Worm (Caenorhabditis elegans): ENCODE data around the gene him-10.

The him-10 gene

DNA sequence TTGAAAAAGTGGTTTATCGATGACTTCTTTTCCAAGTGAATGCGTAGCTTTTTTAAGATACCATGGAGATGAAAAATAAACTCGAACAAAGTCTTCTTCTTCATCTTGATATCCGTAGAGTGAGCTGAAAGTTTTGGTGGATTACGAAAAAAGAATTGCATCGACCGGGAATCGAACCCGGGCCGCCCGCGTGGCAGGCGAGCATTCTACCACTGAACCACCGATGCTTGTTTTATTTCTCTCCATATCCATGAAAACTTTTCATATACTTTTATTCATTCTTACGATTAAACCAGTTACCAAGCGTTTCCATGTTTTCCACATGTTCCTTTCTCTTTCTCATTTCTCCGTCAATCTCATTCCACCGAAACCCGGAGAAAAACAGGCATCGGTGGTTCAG, 21.0 kb upstream of the him-10 start (continued):
- TF ChIP-seq fkh-3 (tag; optimal IDR thresholded peaks at IDR 0.05), result no peak
- TF ChIP-seq tbx-9 (tag; optimal IDR thresholded peaks at IDR 0.05; ENCODE audit: borderline replicate concordance), result no peak
- no peak for TF ChIP-seq Y67H2A.10 (GFP tag; conservative IDR thresholded peaks at IDR 0.05)
- TF ChIP-seq ztf-3 (GFP tag; optimal IDR thresholded peaks at IDR 0.05), result no peak
- TF ChIP-seq bed-2 (GFP tag; IDR thresholded peaks at IDR 0.05), result no peak
- no peak for TF ChIP-seq lin-40 (tag; optimal IDR thresholded peaks at IDR 0.05)
- TF ChIP-seq chd-7 (tag; optimal IDR thresholded peaks at IDR 0.05), result no peak
- peak; percentile 28; the same call in 1 of the 2 replicates for TF ChIP-seq hmg-1.2 (GFP tag; IDR thresholded peaks at IDR 0.05)
- no peak for TF ChIP-seq dpl-1 (GFP tag; optimal IDR thresholded peaks at IDR 0.05)
- no peak for TF ChIP-seq cebp-2 (GFP tag; IDR thresholded peaks at IDR 0.05)
- no peak for TF ChIP-seq ztf-22 (GFP tag; optimal IDR thresholded peaks at IDR 0.05)
- TF ChIP-seq cebp-1 (GFP tag; IDR thresholded peaks at IDR 0.05), result no peak
- no peak for TF ChIP-seq cebp-1 (tag; optimal IDR thresholded peaks at IDR 0.05)
- TF ChIP-seq ztf-25 (GFP tag; IDR thresholded peaks at IDR 0.05), result 0 out of 2 replicates have a peak, but pooled peaks have one; percentile 62
- TF ChIP-seq lir-1 (GFP tag; conservative IDR thresholded peaks at IDR 0.05), result no peak
- no peak for TF ChIP-seq mcd-1 (GFP tag; IDR thresholded peaks at IDR 0.05)
- TF ChIP-seq zfh-2 (GFP tag; conservative IDR thresholded peaks at IDR 0.05), result 0 out of 2 replicates have a peak, but pooled peaks have one; percentile 14
- no peak for TF ChIP-seq ceh-27 (GFP tag; optimal IDR thresholded peaks at IDR 0.05)
- TF ChIP-seq F39B2.1 (GFP tag; IDR thresholded peaks at IDR 0.05), result no peak
- no peak for TF ChIP-seq nhr-120 (GFP tag; IDR thresholded peaks at IDR 0.05)
- TF ChIP-seq lin-26 (GFP tag; IDR thresholded peaks at IDR 0.05), result peak; percentile 61; the same call in 1 of the 2 replicates
- no peak for TF ChIP-seq sea-2 (GFP tag; IDR thresholded peaks at IDR 0.05)
- no peak for TF ChIP-seq rec-8 (tag; optimal IDR thresholded peaks at IDR 0.05)
- no peak for TF ChIP-seq ekl-4 (GFP tag; IDR thresholded peaks at IDR 0.05)
- no peak for TF ChIP-seq mes-4 (tag; optimal IDR thresholded peaks at IDR 0.05)
- TF ChIP-seq F55B11.4 (tag; optimal IDR thresholded peaks at IDR 0.05; ENCODE audit: borderline replicate concordance, insufficient read depth), result no peak
- no peak for TF ChIP-seq lag-1 (GFP tag; IDR thresholded peaks at IDR 0.05)
- TF ChIP-seq unc-62 (GFP tag; optimal IDR thresholded peaks at IDR 0.05), result no peak
- peak; percentile 38; the same call in 1 of the 2 replicates for TF ChIP-seq D2030.7 (GFP tag; IDR thresholded peaks at IDR 0.05)
- TF ChIP-seq C17E4.6 (GFP tag; IDR thresholded peaks at IDR 0.05), result no peak
- TF ChIP-seq snpc-1.3 (tag; optimal IDR thresholded peaks at IDR 0.05; ENCODE audit: insufficient read depth), result no peak
- TF ChIP-seq hlh-12 (tag; optimal IDR thresholded peaks at IDR 0.05), result no peak
- no peak for TF ChIP-seq dox-1 (GFP tag; IDR thresholded peaks at IDR 0.05)
- no peak for TF ChIP-seq aptf-3 (GFP tag; IDR thresholded peaks at IDR 0.05)
- no peak for TF ChIP-seq B0019.2 (GFP tag; conservative IDR thresholded peaks at IDR 0.05)

DNA sequence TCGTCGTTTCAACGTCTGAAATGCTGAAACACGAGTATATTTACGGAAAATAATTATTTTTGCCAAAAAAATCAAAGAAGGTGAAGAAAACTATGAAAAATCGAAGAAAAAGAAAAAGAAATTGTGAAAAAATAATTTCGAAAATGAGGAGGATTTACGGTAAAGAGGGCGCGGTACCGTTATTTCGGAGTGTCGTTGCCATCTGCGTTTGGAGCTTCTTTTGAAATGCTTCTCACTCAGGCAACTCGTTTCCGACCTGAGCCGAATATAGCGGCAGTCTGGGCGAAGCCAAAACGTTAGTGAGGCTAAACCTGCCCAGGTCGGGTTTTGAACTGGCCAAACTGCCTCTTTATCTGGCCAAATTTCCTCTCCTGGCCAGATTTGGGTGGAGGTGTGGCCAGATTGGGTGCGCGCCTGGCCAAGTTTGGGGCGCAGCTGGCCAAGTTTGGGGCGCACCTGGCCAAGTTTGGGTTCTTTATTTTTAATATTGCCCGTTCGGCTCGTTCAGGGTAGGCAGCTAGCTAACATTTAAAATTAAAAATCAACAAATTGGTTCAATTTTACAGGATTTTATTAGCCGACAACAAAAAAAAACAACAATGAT, 19.2 kb upstream of the him-10 start:
- TF ChIP-seq madf-3 (GFP tag; IDR thresholded peaks at IDR 0.05) (0 out of 2 replicates have a peak, but pooled peaks have one; percentile 27), Y79H2A.3 (GFP tag; conservative IDR thresholded peaks at IDR 0.05) (0 out of 2 replicates have a peak, but pooled peaks have one; percentile 14), attf-3 (GFP tag; conservative IDR thresholded peaks at IDR 0.05) (peak; percentile 81), dox-1 (GFP tag; IDR thresholded peaks at IDR 0.05) (peak; percentile 32; the same call in 1 of the 2 replicates), bed-1 (GFP tag; IDR thresholded peaks at IDR 0.05) (0 out of 2 replicates have a peak, but pooled peaks have one; percentile 52), zfh-2 (GFP tag; conservative IDR thresholded peaks at IDR 0.05) (peak; percentile 53; the same call in 1 of the 2 replicates)

All from whole organism, young adult.